Worm (Caenorhabditis elegans): ENCODE results near the gene inx-18.

The inx-18 gene

DNA sequence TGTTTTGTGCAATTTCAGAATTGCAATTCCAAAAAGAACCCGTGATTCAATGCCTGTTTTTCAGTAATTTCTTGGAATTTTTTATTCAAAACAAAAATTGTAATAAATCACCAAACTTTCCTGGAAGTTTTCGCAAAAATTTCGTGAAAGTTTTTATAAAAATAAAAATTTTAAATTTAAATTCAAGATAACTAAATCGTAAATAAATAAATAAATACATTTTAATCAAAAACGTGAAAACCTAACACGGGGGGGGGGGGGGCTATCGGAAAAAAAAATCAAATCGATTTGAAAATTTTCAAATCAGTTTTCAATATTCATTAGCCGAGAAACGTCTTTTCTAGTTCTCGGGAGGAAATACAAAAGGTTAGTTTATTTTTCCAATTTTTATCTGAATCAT is 13.1 kb upstream of the inx-18 start, which contains the start of gene C18H7.4:
Gene C18H7.4 (plus strand): TSS at position 301 of the 400 bp plus-strand sequence.
- no peak for TF ChIP-seq alr-1 (tag; optimal IDR thresholded peaks at IDR 0.05; ENCODE audit: borderline replicate concordance)
- TF ChIP-seq tlp-1 (tag; optimal IDR thresholded peaks at IDR 0.05), result no peak
- TF ChIP-seq elt-2 (tag; optimal IDR thresholded peaks at IDR 0.05), result no peak
- TF ChIP-seq lin-13 (GFP tag; optimal IDR thresholded peaks at IDR 0.05), result no peak
- TF ChIP-seq fkh-4 (tag; optimal IDR thresholded peaks at IDR 0.05; ENCODE audit: borderline replicate concordance), result no peak

- no peak for TF ChIP-seq isw-1 (GFP tag; IDR thresholded peaks at IDR 0.05)
- no peak for TF ChIP-seq pag-3 (tag; optimal IDR thresholded peaks at IDR 0.05; ENCODE audit: borderline replicate concordance, insufficient read depth)
- no peak for TF ChIP-seq lin-14 (GFP tag; optimal IDR thresholded peaks at IDR 0.05)
- TF ChIP-seq snpc-4 (tag; optimal IDR thresholded peaks at IDR 0.05), result no peak
- TF ChIP-seq fos-1 (tag; optimal IDR thresholded peaks at IDR 0.05), result no peak
- TF ChIP-seq lin-15B (tag; optimal IDR thresholded peaks at IDR 0.05), result no peak
- no peak for TF ChIP-seq zip-4 (GFP tag; optimal IDR thresholded peaks at IDR 0.05)
- no peak for TF ChIP-seq unc-98 (GFP tag; IDR thresholded peaks at IDR 0.05)
- TF ChIP-seq jun-1 (tag; optimal IDR thresholded peaks at IDR 0.05), result no peak
- no peak for TF ChIP-seq C04F5.9 (tag; optimal IDR thresholded peaks at IDR 0.05)
These were observed 11.3 kb upstream of the inx-18 start for ce11 chrIV:594840-595239.

DNA sequence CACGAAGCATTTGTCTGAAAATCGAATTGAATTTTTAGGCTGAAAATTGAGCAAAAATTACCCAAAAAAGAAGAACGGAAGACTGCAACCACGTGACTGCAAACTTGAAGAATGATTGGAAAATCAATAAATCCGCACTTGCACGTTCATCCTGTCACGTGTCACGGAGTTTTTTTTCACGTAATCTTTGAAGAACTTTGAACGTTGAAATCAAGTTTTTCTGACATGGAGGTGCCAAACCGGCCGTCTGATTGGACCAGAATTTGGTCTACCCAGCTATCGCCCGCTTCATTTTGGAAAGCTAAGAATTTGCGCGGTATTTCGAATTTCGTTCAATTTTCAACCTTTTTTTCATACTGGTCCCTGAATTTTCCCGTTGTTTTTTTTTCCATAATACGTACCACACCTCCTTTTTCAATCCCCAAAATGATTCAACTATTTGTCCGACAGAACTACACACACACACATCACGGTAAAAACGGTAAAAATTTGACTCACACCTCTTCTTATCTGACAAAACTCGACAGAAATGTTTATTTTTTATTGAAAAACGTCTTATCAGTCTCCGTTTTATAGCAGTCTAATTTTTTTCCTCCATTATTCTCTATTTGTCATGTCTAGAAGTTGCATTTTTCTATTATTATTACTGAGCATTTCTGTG is 9.7 kb upstream of the inx-18 start, which contains the start of the genes C18H7.7 and C18H7.11:
Gene C18H7.7 (minus strand): TSS at position 101 of the 661 bp plus-strand sequence.
Gene C18H7.11 (plus strand): TSS at position 611 of the 661 bp plus-strand sequence.
- TF ChIP-seq elt-3 (tag; optimal IDR thresholded peaks at IDR 0.05) (no peak), nhr-237 (tag; optimal IDR thresholded peaks at IDR 0.05) (no peak), elt-2 (tag; optimal IDR thresholded peaks at IDR 0.05) (no peak), dpl-1 (GFP tag; optimal IDR thresholded peaks at IDR 0.05) (no peak), vab-15 (tag; optimal IDR thresholded peaks at IDR 0.05) (no peak), efl-1 (optimal IDR thresholded peaks at IDR 0.05) (no peak), efl-1 (GFP tag; optimal IDR thresholded peaks at IDR 0.05 in 1 of 2) (no peak), pax-3 (tag; optimal IDR thresholded peaks at IDR 0.05) (no peak), sptf-1 (tag; optimal IDR thresholded peaks at IDR 0.05) (no peak), snu-23 (GFP tag; optimal IDR thresholded peaks at IDR 0.05) (no peak), alr-1 (tag; optimal IDR thresholded peaks at IDR 0.05; ENCODE audit: borderline replicate concordance) (no peak), hlh-4 (tag; optimal IDR thresholded peaks at IDR 0.05) (no peak), isw-1 (GFP tag; IDR thresholded peaks at IDR 0.05) (no peak), nhr-12 (tag; optimal IDR thresholded peaks at IDR 0.05) (no peak), ceh-82 (tag; optimal IDR thresholded peaks at IDR 0.05) (no peak), ztf-4 (tag; optimal IDR thresholded peaks at IDR 0.05) (no peak), ces-1 (GFP tag; optimal IDR thresholded peaks at IDR 0.05) (no peak), tlp-1 (tag; optimal IDR thresholded peaks at IDR 0.05) (no peak), ets-5 (GFP tag; IDR thresholded peaks at IDR 0.05) (no peak), nhr-19 (GFP tag; conservative IDR thresholded peaks at IDR 0.05) (no peak)

- TF ChIP-seq lin-14 (GFP tag; optimal IDR thresholded peaks at IDR 0.05), result no peak
These were observed 4.6 kb upstream of the inx-18 start, which contains the start of gene srt-59 for ce11 chrIV:601595-601994. Gene srt-59 (minus strand): TSS chrIV:601695.

ce11 chrIV:603543-603942 is 2.6 kb upstream of the inx-18 start, which contains the start of gene prmt-4:
Gene prmt-4 (minus strand): TSS chrIV:603643.
- TF ChIP-seq nhr-19 (GFP tag; conservative IDR thresholded peaks at IDR 0.05) (no peak), efl-1 (optimal IDR thresholded peaks at IDR 0.05) (no peak), efl-1 (GFP tag; optimal IDR thresholded peaks at IDR 0.05 in 1 of 2) (peak in 1 of 2 experiments; percentile 9)
